Fruit fly (Drosophila melanogaster) whole organism, embryonic: ENCODE results near the gene CG3566.

Experiments
- Antp ChIP-seq: fragments of 200-800 bp; sonication (Bioruptor generic); optimal IDR thresholded peaks from 3 replicates; lab custom pipeline; 2016; ENCODE audit warnings: missing biosample characterization, missing genetic modification characterization
- CG1024 ChIP-seq: fragments of 200-800 bp; sonication (Bioruptor generic); IDR thresholded peaks from 2 replicates; pipeline ENCODE4 v1.3.6; 2022; ENCODE audit warnings: missing biosample characterization, missing genetic modification characterization
- CG10267 ChIP-seq: fragments of 200-800 bp; sonication (Bioruptor generic); optimal IDR thresholded peaks from 2 replicates; lab custom pipeline; 2018; ENCODE audit warnings: missing biosample characterization, mild to moderate bottlenecking, missing genetic modification characterization, moderate library complexity
- CG12659 ChIP-seq: fragments of 200-800 bp; sonication (Bioruptor generic); optimal IDR thresholded peaks from 3 replicates; lab custom pipeline; 2017; ENCODE audit warnings: mild to moderate bottlenecking, missing biosample characterization, missing genetic modification reagents, missing genetic modification characterization
- CG14050 ChIP-seq: fragments of 200-800 bp; sonication (Bioruptor generic); IDR thresholded peaks from 3 replicates; pipeline ENCODE4 v1.3.6; 2022; ENCODE audit warnings: missing biosample characterization, missing genetic modification characterization
- CG1602 ChIP-seq: fragments of 200-800 bp; sonication (Bioruptor generic); optimal IDR thresholded peaks from 3 replicates; lab custom pipeline; 2016; ENCODE audit warnings: missing biosample characterization, missing genetic modification characterization
- CG1603 ChIP-seq: fragments of 200-800 bp; sonication (Bioruptor generic); optimal IDR thresholded peaks from 2 replicates; lab custom pipeline; 2019; ENCODE audit warnings: missing biosample characterization, mild to moderate bottlenecking, missing genetic modification characterization, moderate library complexity
- CG16863 ChIP-seq: fragments of 200-800 bp; sonication (Bioruptor generic); optimal IDR thresholded peaks from 3 replicates; lab custom pipeline; 2016; ENCODE audit warnings: missing biosample characterization, missing genetic modification characterization
- CG17361 ChIP-seq: fragments of 200-800 bp; sonication (Bioruptor generic); IDR thresholded peaks from 3 replicates; pipeline ENCODE4 v1.3.6; 2022; ENCODE audit warnings: missing biosample characterization, missing genetic modification characterization
- CG18011 ChIP-seq: fragments of 200-800 bp; sonication (Bioruptor generic); optimal IDR thresholded peaks from 2 replicates; lab custom pipeline; 2017; ENCODE audit warnings: missing biosample characterization, missing genetic modification characterization, mild to moderate bottlenecking, moderate library complexity, missing genotype
- CG31388 ChIP-seq: fragments of 200-800 bp; sonication (Bioruptor generic); optimal IDR thresholded peaks from 2 replicates; lab custom pipeline; 2016; ENCODE audit warnings: missing biosample characterization, missing genetic modification characterization
- CG32767 ChIP-seq: fragments of 200-800 bp; sonication (Bioruptor generic); IDR thresholded peaks from 2 replicates; pipeline ENCODE4 v1.3.6; 2022; ENCODE audit warnings: missing biosample characterization, missing genetic modification characterization
- CG32772 ChIP-seq: fragments of 200-800 bp; sonication (Bioruptor generic); IDR thresholded peaks from 2 replicates; pipeline ENCODE4 v1.3.6; 2022; ENCODE audit warnings: missing biosample characterization, missing genetic modification characterization
- CG4820 ChIP-seq: fragments of 200-800 bp; sonication (Bioruptor generic); optimal IDR thresholded peaks from 3 replicates; lab custom pipeline; 2016; ENCODE audit warnings: missing biosample characterization, missing genetic modification characterization
- CG5953 ChIP-seq: fragments of 200-800 bp; sonication (Bioruptor generic); IDR thresholded peaks from 2 replicates; pipeline ENCODE4 v1.3.6; 2022; ENCODE audit warnings: missing biosample characterization, missing genetic modification characterization
- CG6654 ChIP-seq: fragments of 200-800 bp; sonication (Bioruptor generic); optimal IDR thresholded peaks from 2 replicates; lab custom pipeline; 2017; ENCODE audit warnings: missing biosample characterization, mild to moderate bottlenecking, missing genetic modification characterization
- CG6683 ChIP-seq: fragments of 200-800 bp; sonication (Bioruptor generic); optimal IDR thresholded peaks from 2 replicates; lab custom pipeline; 2017; ENCODE audit warnings: missing biosample characterization, mild to moderate bottlenecking, missing genetic modification characterization, missing genetic modification reagents
- CG8388 ChIP-seq: fragments of 200-800 bp; sonication (Bioruptor generic); optimal IDR thresholded peaks from 2 replicates; lab custom pipeline; 2019; ENCODE audit warnings: missing biosample characterization, mild to moderate bottlenecking, missing genetic modification characterization, moderate library complexity
- CkIIα-i1 ChIP-seq: fragments of 200-800 bp; sonication (Bioruptor generic); IDR thresholded peaks from 2 replicates; pipeline ENCODE4 v1.3.6; 2022; ENCODE audit warnings: missing biosample characterization, missing genetic modification characterization
- CoRest ChIP-seq: fragments of 200-800 bp; sonication (Bioruptor generic); optimal IDR thresholded peaks from 3 replicates; lab custom pipeline; 2018; ENCODE audit warnings: missing biosample characterization, mild to moderate bottlenecking, missing genetic modification characterization, moderate library complexity
- D19A ChIP-seq: fragments of 200-800 bp; optimal IDR thresholded peaks from 3 replicates; lab custom pipeline; 2019; ENCODE audit warnings: missing biosample characterization, mild to moderate bottlenecking, missing genetic modification characterization, moderate library complexity
- Dip3 ChIP-seq: fragments of 200-800 bp; sonication (Bioruptor generic); optimal IDR thresholded peaks from 3 replicates; lab custom pipeline; 2016; ENCODE audit warnings: missing biosample characterization, missing genetic modification characterization
- Doc3 ChIP-seq: fragments of 200-800 bp; sonication (Bioruptor generic); IDR thresholded peaks from 3 replicates; pipeline ENCODE4 v1.3.6; 2022; ENCODE audit warnings: missing biosample characterization, missing genetic modification characterization; ENCODE audit not compliant: partially characterized antibody
- E2f1 ChIP-seq: fragments of 200-800 bp; sonication (Bioruptor generic); IDR thresholded peaks from 2 replicates; pipeline ENCODE4 v1.3.6; 2022; ENCODE audit warnings: missing biosample characterization, missing genetic modification characterization
- Fer2 ChIP-seq: fragments of 200-800 bp; sonication (Bioruptor generic); optimal IDR thresholded peaks from 2 replicates; lab custom pipeline; 2018; ENCODE audit warnings: missing biosample characterization, mild to moderate bottlenecking, missing genetic modification characterization, moderate library complexity
- Hr51 ChIP-seq, 2 experiments: fragments of 200-800 bp; sonication (Bioruptor generic); optimal IDR thresholded peaks; 2 replicates in 1 of 2; 3 replicates in 1 of 2; lab custom pipeline; 2016 to 2018; ENCODE audit warnings: missing biosample characterization in 2 of 2, missing genetic modification characterization in 2 of 2, mild to moderate bottlenecking in 1 of 2, moderate library complexity in 1 of 2
- Lpt ChIP-seq: fragments of >200 bp; optimal IDR thresholded peaks from 2 replicates; lab custom pipeline; 2018; ENCODE audit warnings: missing biosample characterization, missing genetic modification characterization
- Mad ChIP-seq: fragments of 200-800 bp; sonication (Bioruptor generic); optimal IDR thresholded peaks from 2 replicates; lab custom pipeline; 2016; ENCODE audit warnings: missing biosample characterization, missing genetic modification characterization
- Stat92E ChIP-seq, 3 experiments: fragments of >200 bp in 2 of 3; fragments of 200-800 bp in 1 of 3; sonication (Bioruptor generic) in 1 of 3; optimal IDR thresholded peaks; 2 replicates each; lab custom pipeline; 2017 to 2019; ENCODE audit warnings: missing biosample characterization in 3 of 3, missing genetic modification characterization in 3 of 3, mild to moderate bottlenecking in 1 of 3, moderate library complexity in 1 of 3
- TFAM ChIP-seq: fragments of 200-800 bp; sonication (Bioruptor generic); optimal IDR thresholded peaks from 2 replicates; lab custom pipeline; 2017; ENCODE audit warnings: missing biosample characterization, missing genetic modification characterization, inconsistent platforms
- YL-1 ChIP-seq: fragments of 200-800 bp; sonication (Bioruptor generic); optimal IDR thresholded peaks from 3 replicates; lab custom pipeline; 2017; ENCODE audit warnings: missing biosample characterization, mild to moderate bottlenecking, missing genetic modification characterization
- ab ChIP-seq: fragments of 200-800 bp; sonication (Bioruptor generic); optimal IDR thresholded peaks from 2 replicates; lab custom pipeline; 2016; ENCODE audit warnings: missing biosample characterization, missing genetic modification characterization
- btn ChIP-seq: fragments of 200-800 bp; sonication (Bioruptor generic); optimal IDR thresholded peaks from 2 replicates; lab custom pipeline; 2016; ENCODE audit warnings: missing biosample characterization, missing genetic modification characterization
- chm ChIP-seq: fragments of 200-800 bp; sonication (Bioruptor generic); IDR thresholded peaks from 2 replicates; pipeline ENCODE4 v1.3.6; 2022; ENCODE audit warnings: missing biosample characterization, missing genetic modification characterization
- dm ChIP-seq: fragments of 200-800 bp; sonication (Bioruptor generic); optimal IDR thresholded peaks from 3 replicates; lab custom pipeline; 2016; ENCODE audit warnings: missing biosample characterization, missing genetic modification characterization
- gce ChIP-seq: fragments of 200-800 bp; sonication (Bioruptor generic); IDR thresholded peaks from 3 replicates; pipeline ENCODE4 v1.3.6; 2022; ENCODE audit warnings: missing biosample characterization, missing genetic modification characterization
- hbn ChIP-seq: fragments of 200-800 bp; sonication (Bioruptor generic); IDR thresholded peaks from 2 replicates; pipeline ENCODE4 v1.3.6; 2022; ENCODE audit warnings: missing biosample characterization, missing genetic modification characterization; ENCODE audit not compliant: partially characterized antibody
- inv ChIP-seq: fragments of 200-800 bp; sonication (Bioruptor generic); IDR thresholded peaks from 2 replicates; pipeline ENCODE4 v1.3.6; 2022; ENCODE audit warnings: missing biosample characterization, missing genetic modification characterization; ENCODE audit not compliant: partially characterized antibody
- lbe ChIP-seq: fragments of 200-800 bp; sonication (Bioruptor generic); optimal IDR thresholded peaks from 2 replicates; lab custom pipeline; 2016; ENCODE audit warnings: missing biosample characterization, mild to moderate bottlenecking, missing genetic modification characterization
- mld ChIP-seq: fragments of 200-800 bp; sonication (Bioruptor generic); IDR thresholded peaks from 3 replicates; pipeline ENCODE4 v1.3.6; 2022; ENCODE audit warnings: missing biosample characterization, missing genetic modification characterization; ENCODE audit not compliant: partially characterized antibody
- nerfin-2 ChIP-seq: fragments of 200-800 bp; sonication (Bioruptor generic); IDR thresholded peaks from 2 replicates; pipeline ENCODE4 v1.3.6; 2022; ENCODE audit warnings: missing biosample characterization, missing genetic modification characterization; ENCODE audit not compliant: partially characterized antibody
- pnt ChIP-seq: fragments of 200-800 bp; sonication (Bioruptor generic); optimal IDR thresholded peaks from 3 replicates; lab custom pipeline; 2016; ENCODE audit warnings: missing biosample characterization, missing genetic modification characterization
- sens ChIP-seq: fragments of 200-800 bp; sonication (Bioruptor generic); peaks from one replicate; lab custom pipeline; 2016; ENCODE audit warnings: missing biosample characterization, missing genetic modification characterization
- slp2 ChIP-seq: fragments of 200-800 bp; sonication (Bioruptor generic); optimal IDR thresholded peaks from 2 replicates; lab custom pipeline; 2016; ENCODE audit warnings: missing biosample characterization, missing genetic modification characterization
- sob ChIP-seq: fragments of 200-800 bp; sonication (Bioruptor generic); IDR thresholded peaks from 2 replicates; pipeline ENCODE4 v1.3.6; 2022; ENCODE audit warnings: missing biosample characterization, missing genetic modification characterization
- sr ChIP-seq: fragments of 200-800 bp; sonication (Bioruptor generic); IDR thresholded peaks from 3 replicates; pipeline ENCODE4 v1.3.6; 2022; ENCODE audit warnings: missing biosample characterization, missing genetic modification characterization
- tup ChIP-seq: fragments of 200-800 bp; sonication (Bioruptor generic); optimal IDR thresholded peaks from 2 replicates; lab custom pipeline; 2016; ENCODE audit warnings: missing biosample characterization, mild to moderate bottlenecking, missing genetic modification characterization, moderate library complexity
- unpg ChIP-seq: fragments of 200-800 bp; sonication (Bioruptor generic); optimal IDR thresholded peaks from 3 replicates; lab custom pipeline; 2018; ENCODE audit warnings: missing biosample characterization, mild to moderate bottlenecking, missing genetic modification characterization, moderate library complexity
- wor ChIP-seq: fragments of 200-800 bp; sonication (Bioruptor generic); IDR thresholded peaks from 2 replicates; pipeline ENCODE4 v1.3.6; 2022; ENCODE audit warnings: missing biosample characterization, missing genetic modification characterization
- z ChIP-seq: fragments of 200-800 bp; sonication (Bioruptor generic); IDR thresholded peaks from 3 replicates; pipeline ENCODE4 v1.3.6; 2022; ENCODE audit warnings: missing biosample characterization, missing genetic modification characterization

The CG3566 gene

dm6 chrX:6278879-6279628 lies 2.5 kb upstream of the CG3566 start (continued):
- TF ChIP-seq CG6654 (GFP tag; lab: Kevin White, UChicago) (no peak), Stat92E (GFP tag; optimal IDR thresholded peaks at IDR 0.05; lab: Kevin White, UChicago) (peak in 1 of 3 experiments; percentile 57), D19A (no peak), Doc3 (GFP tag; lab: Robert Waterston, UW) (no peak), ab (no peak), CG5953 (no peak), gce (GFP tag; lab: Robert Waterston, UW) (no peak), CG8388 (GFP tag; lab: Kevin White, UChicago) (no peak), CG6683 (no peak), sens (GFP tag; lab: Kevin White, UChicago) (peak; percentile 87), E2f1 (GFP tag; lab: Robert Waterston, UW) (no peak), wor (no peak), TFAM (GFP tag; lab: Kevin White, UChicago) (no peak), slp2 (GFP tag; lab: Kevin White, UChicago) (no peak), dm (GFP tag; lab: Kevin White, UChicago) (no peak), Hr51 (GFP tag; optimal IDR thresholded peaks at IDR 0.05; lab: Kevin White, UChicago) (no peak), nerfin-2 (GFP tag; lab: Robert Waterston, UW) (no peak), YL-1 (GFP tag; lab: Kevin White, UChicago) (peak; percentile 70), CG1602 (no peak), CG4820 (GFP tag; lab: Kevin White, UChicago) (no peak), CG32767 (GFP tag; lab: Robert Waterston, UW) (no peak), tup (GFP tag; lab: Kevin White, UChicago) (no peak), Lpt (no peak), unpg (GFP tag; lab: Kevin White, UChicago) (no peak), btn (GFP tag; lab: Kevin White, UChicago) (no peak), CG17361 (peak; percentile 48; the same call in 2 of the 3 replicates), Antp (GFP tag; lab: Kevin White, UChicago) (no peak), hbn (no peak), CG1603 (tag; lab: Kevin White, UChicago) (no peak), CG10267 (tag; lab: Kevin White, UChicago) (peak; percentile 94), Dip3 (GFP tag; lab: Kevin White, UChicago) (no peak), CG32772 (no peak), CG1024 (peak; percentile 24; the same call in 1 of the 2 replicates), pnt (GFP tag; lab: Kevin White, UChicago) (no peak), lbe (GFP tag; lab: Kevin White, UChicago) (no peak), CG12659 (GFP tag; lab: Kevin White, UChicago) (peak; percentile 58), CG31388 (GFP tag; lab: Kevin White, UChicago) (no peak), CkIIα-i1 (GFP tag; lab: Robert Waterston, UW) (no peak), Fer2 (tag; lab: Kevin White, UChicago) (no peak), CG16863 (GFP tag; lab: Kevin White, UChicago) (no peak), CG14050 (GFP tag; lab: Robert Waterston, UW) (no peak), mld (GFP tag; lab: Robert Waterston, UW) (no peak), sob (0 out of 2 replicates have a peak, but pooled peaks have one; percentile 22), inv (GFP tag; lab: Robert Waterston, UW) (peak; percentile 18; the same call in 1 of the 2 replicates), CoRest (tag; lab: Kevin White, UChicago) (no peak), sr (GFP tag; lab: Robert Waterston, UW) (no peak), z (GFP tag; lab: Robert Waterston, UW) (no peak), chm (peak; percentile 57; the same call in 1 of the 2 replicates), CG18011 (no peak), Mad (GFP tag; lab: Kevin White, UChicago) (no peak)
